Fruit fly (Drosophila melanogaster) whole organism, embryonic: ENCODE measurements around the gene CG31663.

Experiments
- Adf1 ChIP-seq: fragments of 200-800 bp; sonication (Bioruptor generic); IDR thresholded peaks from 2 replicates; pipeline ENCODE4 v1.3.6; 2022; ENCODE audit warnings: missing biosample characterization, missing genetic modification characterization
- Antp ChIP-seq: fragments of 200-800 bp; sonication (Bioruptor generic); optimal IDR thresholded peaks from 3 replicates; lab custom pipeline; 2016; ENCODE audit warnings: missing biosample characterization, missing genetic modification characterization
- Asciz ChIP-seq: fragments of 200-800 bp; sonication (Bioruptor generic); optimal IDR thresholded peaks from 2 replicates; lab custom pipeline; 2017; ENCODE audit warnings: missing biosample characterization, mild to moderate bottlenecking, missing genetic modification characterization, missing genetic modification reagents
- CG1024 ChIP-seq: fragments of 200-800 bp; sonication (Bioruptor generic); IDR thresholded peaks from 2 replicates; pipeline ENCODE4 v1.3.6; 2022; ENCODE audit warnings: missing biosample characterization, missing genetic modification characterization
- CG11085 ChIP-seq: fragments of 200-800 bp; sonication (Bioruptor generic); IDR thresholded peaks from 2 replicates; pipeline ENCODE4 v1.3.6; 2022; ENCODE audit warnings: missing biosample characterization, missing genetic modification characterization
- CG11504 ChIP-seq: fragments of 200-800 bp; sonication (Bioruptor generic); optimal IDR thresholded peaks from 3 replicates; lab custom pipeline; 2019; ENCODE audit warnings: missing biosample characterization, mild to moderate bottlenecking, missing genetic modification characterization, moderate library complexity
- CG11695 ChIP-seq: fragments of 200-800 bp; sonication (Bioruptor generic); IDR thresholded peaks from 3 replicates; pipeline ENCODE4 v1.3.6; 2022; ENCODE audit warnings: missing biosample characterization, missing genetic modification characterization
- CG12155 ChIP-seq: fragments of 200-800 bp; sonication (Bioruptor generic); optimal IDR thresholded peaks from 3 replicates; lab custom pipeline; 2016; ENCODE audit warnings: missing biosample characterization, missing genetic modification characterization
- CG12744 ChIP-seq: fragments of 200-800 bp; sonication (Bioruptor generic); optimal IDR thresholded peaks from 2 replicates; lab custom pipeline; 2016; ENCODE audit warnings: missing biosample characterization, missing genetic modification characterization
- CG13287 ChIP-seq: fragments of 200-800 bp; sonication (Bioruptor generic); IDR thresholded peaks from 2 replicates; pipeline ENCODE4 v1.3.6; 2022; ENCODE audit warnings: missing biosample characterization, missing genetic modification characterization; ENCODE audit not compliant: partially characterized antibody
- CG13775 ChIP-seq: fragments of 200-800 bp; sonication (Bioruptor generic); optimal IDR thresholded peaks from 3 replicates; lab custom pipeline; 2017; ENCODE audit warnings: missing biosample characterization, mild to moderate bottlenecking, missing genetic modification characterization
- CG14014 ChIP-seq: fragments of 200-800 bp; sonication (Bioruptor generic); IDR thresholded peaks from 2 replicates; pipeline ENCODE4 v1.3.6; 2022; ENCODE audit warnings: missing biosample characterization, missing genetic modification characterization
- CG14710 ChIP-seq: fragments of 200-800 bp; sonication (Bioruptor generic); optimal IDR thresholded peaks from 3 replicates; lab custom pipeline; 2019; ENCODE audit warnings: missing biosample characterization, mild to moderate bottlenecking, missing genetic modification characterization, moderate library complexity
- CG15696 ChIP-seq: fragments of 200-800 bp; sonication (Bioruptor generic); optimal IDR thresholded peaks from 2 replicates; lab custom pipeline; 2019; ENCODE audit warnings: missing biosample characterization, mild to moderate bottlenecking, missing genetic modification characterization, moderate library complexity
- CG1792 ChIP-seq: fragments of 200-800 bp; sonication (Bioruptor generic); optimal IDR thresholded peaks from 2 replicates; lab custom pipeline; 2016; ENCODE audit warnings: missing biosample characterization, missing genetic modification characterization
- CG2116 ChIP-seq: fragments of 200-800 bp; sonication (Bioruptor generic); optimal IDR thresholded peaks from 3 replicates; lab custom pipeline; 2018; ENCODE audit warnings: missing biosample characterization, mild to moderate bottlenecking, missing genetic modification characterization
- CG2889 ChIP-seq: fragments of 200-800 bp; sonication (Bioruptor generic); IDR thresholded peaks from 3 replicates; pipeline ENCODE4 v1.3.6; 2022; ENCODE audit warnings: missing biosample characterization, missing genetic modification characterization
- CG30403 ChIP-seq: fragments of 200-800 bp; sonication (Bioruptor generic); optimal IDR thresholded peaks from 3 replicates; lab custom pipeline; 2016; ENCODE audit warnings: missing biosample characterization, missing genetic modification characterization
- CG3281 ChIP-seq: fragments of 200-800 bp; sonication (Bioruptor generic); optimal IDR thresholded peaks from 3 replicates; lab custom pipeline; 2017; ENCODE audit warnings: missing biosample characterization, mild to moderate bottlenecking, missing genetic modification characterization
- CG3995 ChIP-seq: fragments of 200-800 bp; sonication (Bioruptor generic); optimal IDR thresholded peaks from 3 replicates; lab custom pipeline; 2016; ENCODE audit warnings: missing biosample characterization, missing genetic modification characterization
- CG4328 ChIP-seq: fragments of 200-800 bp; sonication (Bioruptor generic); optimal IDR thresholded peaks from 3 replicates; lab custom pipeline; 2017; ENCODE audit warnings: missing biosample characterization, missing genetic modification reagents, missing genetic modification characterization
- CG4617 ChIP-seq: fragments of 200-800 bp; sonication (Bioruptor generic); optimal IDR thresholded peaks from 3 replicates; lab custom pipeline; 2016; ENCODE audit warnings: missing biosample characterization, missing genetic modification characterization, borderline replicate concordance
- CG6854 ChIP-seq: fragments of 200-800 bp; sonication (Bioruptor generic); optimal IDR thresholded peaks from 3 replicates; lab custom pipeline; 2017; ENCODE audit warnings: missing biosample characterization, mild to moderate bottlenecking, missing genetic modification characterization
- CG7357 ChIP-seq: fragments of 200-800 bp; sonication (Bioruptor generic); IDR thresholded peaks from 3 replicates; pipeline ENCODE4 v1.3.6; 2022; ENCODE audit warnings: missing biosample characterization, missing genetic modification characterization
- CG8089 ChIP-seq: fragments of 200-800 bp; sonication (Bioruptor generic); optimal IDR thresholded peaks from 3 replicates; lab custom pipeline; 2016; ENCODE audit warnings: missing biosample characterization, missing genetic modification characterization
- CG8359 ChIP-seq: fragments of 200-800 bp; sonication (Bioruptor generic); optimal IDR thresholded peaks from 2 replicates; lab custom pipeline; 2017; ENCODE audit warnings: missing biosample characterization, mild to moderate bottlenecking, missing genetic modification characterization, borderline replicate concordance
- CG8924 ChIP-seq: fragments of 200-800 bp; optimal IDR thresholded peaks from 3 replicates; lab custom pipeline; 2019; ENCODE audit warnings: missing biosample characterization, mild to moderate bottlenecking, missing genetic modification characterization, moderate library complexity
- CG9609 ChIP-seq: fragments of 200-800 bp; sonication (Bioruptor generic); optimal IDR thresholded peaks from 3 replicates; lab custom pipeline; 2016; ENCODE audit warnings: missing biosample characterization, missing genetic modification characterization
- CTCF ChIP-seq: fragments of 200-800 bp; sonication (Bioruptor generic); optimal IDR thresholded peaks from 2 replicates; lab custom pipeline; 2017; ENCODE audit warnings: missing biosample characterization, mild to moderate bottlenecking, missing genetic modification characterization, moderate library complexity
- Doc2 ChIP-seq: fragments of 200-800 bp; sonication (Bioruptor generic); IDR thresholded peaks from 2 replicates; pipeline ENCODE4 v1.3.6; 2022; ENCODE audit warnings: missing biosample characterization, missing genetic modification characterization
- Drgx ChIP-seq: fragments of 200-800 bp; sonication (Bioruptor generic); IDR thresholded peaks from 2 replicates; pipeline ENCODE4 v1.3.6; 2022; ENCODE audit warnings: missing biosample characterization, missing genetic modification characterization
- HmgD ChIP-seq: fragments of 200-800 bp; sonication (Bioruptor generic); optimal IDR thresholded peaks from 3 replicates; lab custom pipeline; 2016; ENCODE audit warnings: missing biosample characterization, missing genetic modification characterization
- Hr39 ChIP-seq: fragments of >200 bp; optimal IDR thresholded peaks from 2 replicates; lab custom pipeline; 2017
- Lim3 ChIP-seq: fragments of 200-800 bp; sonication (Bioruptor generic); IDR thresholded peaks from 2 replicates; pipeline ENCODE4 v1.3.6; 2022; ENCODE audit warnings: missing biosample characterization, missing genetic modification characterization
- Rfx ChIP-seq: fragments of 200-800 bp; sonication (Bioruptor generic); IDR thresholded peaks from 2 replicates; pipeline ENCODE4 v1.3.6; 2022; ENCODE audit warnings: missing biosample characterization, missing genetic modification characterization
- ase ChIP-seq: fragments of 200-800 bp; sonication (Bioruptor generic); IDR thresholded peaks from 3 replicates; pipeline ENCODE4 v1.3.6; 2022; ENCODE audit warnings: missing biosample characterization, missing genetic modification characterization
- bowl ChIP-seq: fragments of 200-800 bp; sonication (Bioruptor generic); IDR thresholded peaks from 2 replicates; pipeline ENCODE4 v1.3.6; 2022; ENCODE audit warnings: missing biosample characterization, missing genetic modification characterization
- corto ChIP-seq: fragments of 200-800 bp; sonication (Bioruptor generic); optimal IDR thresholded peaks from 2 replicates; lab custom pipeline; 2016; ENCODE audit warnings: missing biosample characterization, mild to moderate bottlenecking, missing genetic modification characterization, moderate library complexity
- cwo ChIP-seq: fragments of 200-800 bp; sonication (Bioruptor generic); optimal IDR thresholded peaks from 3 replicates; lab custom pipeline; 2017; ENCODE audit warnings: missing biosample characterization, missing genetic modification characterization, mild to moderate bottlenecking, moderate library complexity, missing genetic modification reagents
- dan ChIP-seq: fragments of 200-800 bp; sonication (Bioruptor generic); IDR thresholded peaks from 2 replicates; pipeline ENCODE4 v1.3.6; 2022; ENCODE audit warnings: missing biosample characterization, missing genetic modification characterization
- dmrt99B ChIP-seq: fragments of 200-800 bp; sonication (Bioruptor generic); optimal IDR thresholded peaks from 2 replicates; lab custom pipeline; 2018; ENCODE audit warnings: missing biosample characterization, mild to moderate bottlenecking, missing genetic modification characterization, moderate library complexity
- dysf ChIP-seq: fragments of 200-800 bp; sonication (Bioruptor generic); IDR thresholded peaks from 3 replicates; pipeline ENCODE4 v1.3.6; 2022; ENCODE audit warnings: missing biosample characterization, missing genetic modification characterization
- en ChIP-seq: fragments of 200-800 bp; sonication (Bioruptor generic); optimal IDR thresholded peaks from 2 replicates; lab custom pipeline; 2016; ENCODE audit warnings: missing biosample characterization, missing genetic modification characterization
- gsb ChIP-seq: fragments of 200-800 bp; sonication (Bioruptor generic); IDR thresholded peaks from 2 replicates; pipeline ENCODE4 v1.3.6; 2022; ENCODE audit warnings: missing biosample characterization, missing genetic modification characterization
- hkb ChIP-seq, 2 experiments: fragments of 200-800 bp in 1 of 2; fragments of >200 bp in 1 of 2; sonication (Bioruptor generic) in 1 of 2; IDR thresholded peaks in 1 of 2; optimal IDR thresholded peaks in 1 of 2; 2 replicates each; pipeline versions ENCODE4 v1.3.6 to Lab custom; 2017 to 2022; ENCODE audit warnings: missing biosample characterization in 1 of 2, missing genetic modification characterization in 1 of 2
- jumu ChIP-seq: fragments of 200-800 bp; sonication (Bioruptor generic); optimal IDR thresholded peaks from 3 replicates; lab custom pipeline; 2016; ENCODE audit warnings: missing biosample characterization, missing genetic modification characterization
- otp ChIP-seq: fragments of 200-800 bp; sonication (Bioruptor generic); IDR thresholded peaks from 3 replicates; pipeline ENCODE4, ENCODE4 v1.3.6; 2022; ENCODE audit warnings: missing biosample characterization, missing genetic modification characterization
- repo ChIP-seq: fragments of 200-800 bp; sonication (Bioruptor generic); optimal IDR thresholded peaks from 2 replicates; lab custom pipeline; 2016; ENCODE audit warnings: missing biosample characterization, missing genetic modification characterization
- sqz ChIP-seq: fragments of 200-800 bp; sonication (Bioruptor generic); optimal IDR thresholded peaks from 3 replicates; lab custom pipeline; 2018; ENCODE audit warnings: missing biosample characterization, mild to moderate bottlenecking, missing genetic modification characterization
- tgo ChIP-seq: fragments of 200-800 bp; sonication (Bioruptor generic); IDR thresholded peaks from 3 replicates; pipeline ENCODE4 v1.3.6; 2022; ENCODE audit warnings: missing biosample characterization, missing genetic modification characterization
- vvl ChIP-seq: fragments of 200-800 bp; sonication (Bioruptor generic); IDR thresholded peaks from 2 replicates; pipeline ENCODE4 v1.3.6; 2022; ENCODE audit warnings: missing biosample characterization, missing genetic modification characterization

The CG31663 gene

DNA sequence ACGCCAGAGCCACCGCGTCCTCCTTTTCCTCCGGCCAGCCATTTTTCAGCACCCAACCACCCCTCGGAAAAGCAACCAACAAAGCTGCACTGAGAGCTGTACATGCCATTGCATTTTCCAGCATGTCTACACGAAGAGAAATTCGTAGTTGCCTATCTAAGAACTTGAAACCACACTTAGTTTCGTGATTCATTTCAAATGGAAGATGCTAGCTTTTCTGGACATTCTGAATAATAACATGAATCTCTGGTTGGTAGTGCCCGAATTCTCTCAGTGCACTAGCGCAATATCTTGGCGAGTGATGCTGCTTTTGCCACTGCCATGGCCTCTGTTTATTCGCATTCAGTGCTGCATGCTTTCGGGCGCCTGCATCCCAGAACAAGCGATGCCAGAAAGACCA, 19.3 kb downstream of the CG31663 start (continued):
- TF ChIP-seq Drgx (GFP tag; lab: Robert Waterston, UW) (0 out of 2 replicates have a peak, but pooled peaks have one; percentile 18), jumu (GFP tag; lab: Kevin White, UChicago) (no peak)

DNA sequence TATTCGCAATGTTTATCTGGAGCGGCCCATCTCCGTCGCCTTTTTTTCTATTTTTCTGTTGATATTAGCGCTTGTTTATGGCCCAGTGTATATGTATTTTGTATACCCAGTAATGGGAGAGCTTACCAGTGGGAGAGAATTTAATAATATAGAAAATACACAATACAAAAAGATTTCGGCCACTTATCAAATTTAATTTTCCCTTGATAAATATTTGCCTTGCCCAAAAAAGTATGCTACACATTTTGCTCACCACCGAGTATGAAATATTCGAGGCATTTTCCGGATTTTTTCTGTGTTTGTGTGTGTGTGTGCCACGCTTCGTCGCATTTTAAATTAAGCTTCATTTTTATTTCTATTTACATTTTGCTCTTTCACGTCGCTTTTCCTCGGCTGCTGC, 42.3 kb downstream of the CG31663 start:
- no peak for TF ChIP-seq CG12744 (GFP tag; lab: Kevin White, UChicago)
- TF ChIP-seq Asciz (GFP tag; lab: Kevin White, UChicago), result no peak
- TF ChIP-seq dysf (GFP tag; lab: Robert Waterston, UW), result 0 out of 3 replicates have a peak, but pooled peaks have one; percentile 21
- peak; percentile 32 for TF ChIP-seq CG11504
- no peak for TF ChIP-seq CG13287
- no peak for TF ChIP-seq Lim3
- TF ChIP-seq tgo (GFP tag; lab: Robert Waterston, UW), result 0 out of 3 replicates have a peak, but pooled peaks have one; percentile 29
- TF ChIP-seq CG4617 (GFP tag; lab: Kevin White, UChicago), result no peak
- TF ChIP-seq CG14014, result no peak
- TF ChIP-seq CG11695, result no peak
- no peak for TF ChIP-seq CG30403 (GFP tag; lab: Kevin White, UChicago)
- TF ChIP-seq CG2116 (GFP tag; lab: Kevin White, UChicago), result no peak
- TF ChIP-seq CG12155 (GFP tag; lab: Kevin White, UChicago), result no peak
- TF ChIP-seq dan (GFP tag; lab: Robert Waterston, UW), result no peak
- 0 out of 2 replicates have a peak, but pooled peaks have one; percentile 18 for TF ChIP-seq vvl (GFP tag; lab: Robert Waterston, UW)
- no peak for TF ChIP-seq CG14710 (tag; lab: Kevin White, UChicago)
- TF ChIP-seq Antp, result no peak
- TF ChIP-seq dmrt99B (tag; lab: Kevin White, UChicago), result peak; percentile 0
- no peak for TF ChIP-seq cwo (GFP tag; lab: Kevin White, UChicago)
- TF ChIP-seq CG3281 (GFP tag; lab: Kevin White, UChicago), result no peak
- no peak for TF ChIP-seq otp
- TF ChIP-seq CG7357 (GFP tag; lab: Robert Waterston, UW), result 0 out of 3 replicates have a peak, but pooled peaks have one; percentile 12
- no peak for TF ChIP-seq en (GFP tag; lab: Kevin White, UChicago)
- TF ChIP-seq repo (GFP tag; lab: Kevin White, UChicago), result no peak
- TF ChIP-seq HmgD (GFP tag; lab: Kevin White, UChicago), result no peak
- TF ChIP-seq CG8089, result no peak
- TF ChIP-seq CG8924 (tag; lab: Kevin White, UChicago), result no peak
- 0 out of 2 replicates have a peak, but pooled peaks have one; percentile 8 for TF ChIP-seq Rfx (GFP tag; lab: Robert Waterston, UW)
- TF ChIP-seq Adf1 (GFP tag; lab: Robert Waterston, UW), result no peak
- no peak for TF ChIP-seq CG1792 (GFP tag; lab: Kevin White, UChicago)
- TF ChIP-seq Hr39 (lab: Kevin White, UChicago), result no peak
- no peak for TF ChIP-seq CG4328 (GFP tag; lab: Kevin White, UChicago)
- no peak for TF ChIP-seq ase
- no peak for TF ChIP-seq CG13775 (GFP tag; lab: Kevin White, UChicago)
- TF ChIP-seq CTCF (GFP tag; lab: Kevin White, UChicago), result no peak
- TF ChIP-seq CG2889 (GFP tag; lab: Robert Waterston, UW), result no peak
- no peak for TF ChIP-seq CG15696 (tag; lab: Kevin White, UChicago)
- no peak for TF ChIP-seq CG6854
- TF ChIP-seq CG11085 (GFP tag; lab: Robert Waterston, UW), result no peak
- TF ChIP-seq CG8359, result no peak
- TF ChIP-seq gsb (GFP tag; lab: Robert Waterston, UW), result no peak
- no peak for TF ChIP-seq Doc2 (GFP tag; lab: Robert Waterston, UW)
- no peak for TF ChIP-seq CG3995 (GFP tag; lab: Kevin White, UChicago)
- no peak for TF ChIP-seq corto
- no peak for TF ChIP-seq hkb (optimal IDR thresholded peaks at IDR 0.05; lab: Kevin White, UChicago)
- TF ChIP-seq hkb (GFP tag; IDR thresholded peaks at IDR 0.05; lab: Robert Waterston, UW), result 0 out of 2 replicates have a peak, but pooled peaks have one; percentile 12
- no peak for TF ChIP-seq bowl (GFP tag; lab: Robert Waterston, UW)
- TF ChIP-seq CG9609, result no peak
- TF ChIP-seq sqz (GFP tag; lab: Kevin White, UChicago), result no peak
- no peak for TF ChIP-seq CG1024 (GFP tag; lab: Robert Waterston, UW)
